Fruit fly (Drosophila melanogaster): ENCODE measurements around the gene Pgk.

Pgk gene

dm6 chr2L:2751085-2751710 lies 1.7 kb downstream of the Pgk start (continued):
- peak; percentile 15 for TF ChIP-seq Hey (tag; optimal IDR thresholded peaks at IDR 0.05)

DNA sequence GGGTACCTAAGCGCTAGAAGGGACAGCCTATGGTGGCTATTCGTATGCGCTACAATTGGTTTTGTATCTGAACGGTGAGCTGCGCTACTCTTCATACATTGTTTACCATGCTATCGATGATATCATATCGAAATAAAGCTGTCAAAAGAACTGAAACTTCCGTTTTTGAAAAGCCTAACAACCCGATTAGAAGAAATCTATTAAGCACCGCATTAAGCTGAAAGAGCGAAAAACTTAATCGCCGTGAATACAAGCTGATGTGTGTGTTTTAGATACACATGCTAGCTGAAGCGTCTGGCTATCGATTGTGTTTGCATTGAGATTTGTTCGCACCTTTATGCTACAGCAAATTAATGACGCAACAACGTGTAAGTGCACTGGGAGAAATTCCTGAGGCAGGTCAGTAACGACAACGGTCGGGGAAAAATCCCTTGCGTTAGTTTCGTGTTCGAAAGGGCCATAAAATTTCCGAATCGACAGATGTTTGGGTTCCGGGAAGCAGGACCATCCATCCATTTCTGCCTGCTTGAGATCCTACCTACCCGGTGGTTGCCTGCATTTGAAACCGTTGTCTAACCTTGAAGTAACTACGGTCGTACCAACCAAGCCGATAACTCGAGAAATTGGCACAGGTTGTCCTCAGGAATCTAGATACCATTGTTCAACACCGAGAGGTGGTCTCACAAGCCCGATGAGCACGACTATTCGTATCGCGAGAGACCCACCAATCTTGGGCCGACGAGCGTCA lies 2.4 kb downstream of the Pgk start:
- TF ChIP-seq ato (GFP tag; IDR thresholded peaks at IDR 0.05; ENCODE audit: partially characterized antibody) (no peak), gcm (GFP tag; optimal IDR thresholded peaks at IDR 0.05) (peak; percentile 34), CG12942 (GFP tag; optimal IDR thresholded peaks at IDR 0.05) (peak; percentile 48), NfI (GFP tag; optimal IDR thresholded peaks at IDR 0.05) (peak; percentile 70), CG11093 (GFP tag; IDR thresholded peaks at IDR 0.05) (peak; percentile 81; the same call in 2 of the 3 replicates), toy (GFP tag; IDR thresholded peaks at IDR 0.05) (no peak), ham (GFP tag; IDR thresholded peaks at IDR 0.05) (no peak), otp (GFP tag; IDR thresholded peaks at IDR 0.05) (no peak), CG32772 (GFP tag; IDR thresholded peaks at IDR 0.05) (no peak), ken (GFP tag; IDR thresholded peaks at IDR 0.05) (no peak), Dfd (GFP tag; optimal IDR thresholded peaks at IDR 0.05) (no peak), nau (GFP tag; optimal IDR thresholded peaks at IDR 0.05) (peak; percentile 80), CG9609 (GFP tag; optimal IDR thresholded peaks at IDR 0.05) (peak; percentile 72), CG12071 (GFP tag; optimal IDR thresholded peaks at IDR 0.05) (peak; percentile 83), ab (GFP tag; optimal IDR thresholded peaks at IDR 0.05) (peak; percentile 32), jing (GFP tag; optimal IDR thresholded peaks at IDR 0.05) (peak; percentile 48), dmrt11E (tag; optimal IDR thresholded peaks at IDR 0.05) (peak; percentile 57), Rx (GFP tag; IDR thresholded peaks at IDR 0.05) (no peak), chinmo (GFP tag; IDR thresholded peaks at IDR 0.05; ENCODE audit: partially characterized antibody) (no peak), cg (GFP tag; optimal IDR thresholded peaks at IDR 0.05) (no peak), kah (GFP tag; optimal IDR thresholded peaks at IDR 0.05) (peak; percentile 2), HHEX (GFP tag; optimal IDR thresholded peaks at IDR 0.05) (peak; percentile 86), sd (tag; optimal IDR thresholded peaks at IDR 0.05) (peak; percentile 51), Dad (GFP tag; optimal IDR thresholded peaks at IDR 0.05) (peak; percentile 78), Med (GFP tag) (peak; percentile 98), sisA (GFP tag; IDR thresholded peaks at IDR 0.05) (no peak), E2f1 (GFP tag; IDR thresholded peaks at IDR 0.05) (no peak), en (GFP tag; optimal IDR thresholded peaks at IDR 0.05) (peak; percentile 50), CG1233 (GFP tag; optimal IDR thresholded peaks at IDR 0.05) (peak; percentile 81), CG7786 (GFP tag; optimal IDR thresholded peaks at IDR 0.05) (peak; percentile 76), Bdp1 (GFP tag; optimal IDR thresholded peaks at IDR 0.05) (peak; percentile 53), tup (GFP tag; optimal IDR thresholded peaks at IDR 0.05) (peak; percentile 70), CG10267 (tag; optimal IDR thresholded peaks at IDR 0.05) (peak; percentile 79), Sin3A (optimal IDR thresholded peaks at IDR 0.05) (no peak), Ets65A (GFP tag) (peak; percentile 98), CG6272 (GFP tag; IDR thresholded peaks at IDR 0.05) (peak; percentile 75), Tbp (GFP tag; optimal IDR thresholded peaks at IDR 0.05) (no peak), lola (GFP tag; optimal IDR thresholded peaks at IDR 0.05) (peak in 1 of 3 experiments; percentile 61), CrebB (tag; optimal IDR thresholded peaks at IDR 0.05) (peak; percentile 77), CG8765 (GFP tag; IDR thresholded peaks at IDR 0.05) (no peak), Hand (GFP tag; optimal IDR thresholded peaks at IDR 0.05) (peak; percentile 68), Ptx1 (GFP tag; IDR thresholded peaks at IDR 0.05) (no peak), H2.0 (GFP tag; IDR thresholded peaks at IDR 0.05) (no peak), eve (GFP tag; optimal IDR thresholded peaks at IDR 0.05) (no peak), esg (GFP tag; conservative IDR thresholded peaks at IDR 0.05) (no peak), CG17568 (GFP tag; optimal IDR thresholded peaks at IDR 0.05) (peak; percentile 80)
